Worm (Caenorhabditis elegans): ENCODE data around the gene lsm-7.

The lsm-7 gene

DNA sequence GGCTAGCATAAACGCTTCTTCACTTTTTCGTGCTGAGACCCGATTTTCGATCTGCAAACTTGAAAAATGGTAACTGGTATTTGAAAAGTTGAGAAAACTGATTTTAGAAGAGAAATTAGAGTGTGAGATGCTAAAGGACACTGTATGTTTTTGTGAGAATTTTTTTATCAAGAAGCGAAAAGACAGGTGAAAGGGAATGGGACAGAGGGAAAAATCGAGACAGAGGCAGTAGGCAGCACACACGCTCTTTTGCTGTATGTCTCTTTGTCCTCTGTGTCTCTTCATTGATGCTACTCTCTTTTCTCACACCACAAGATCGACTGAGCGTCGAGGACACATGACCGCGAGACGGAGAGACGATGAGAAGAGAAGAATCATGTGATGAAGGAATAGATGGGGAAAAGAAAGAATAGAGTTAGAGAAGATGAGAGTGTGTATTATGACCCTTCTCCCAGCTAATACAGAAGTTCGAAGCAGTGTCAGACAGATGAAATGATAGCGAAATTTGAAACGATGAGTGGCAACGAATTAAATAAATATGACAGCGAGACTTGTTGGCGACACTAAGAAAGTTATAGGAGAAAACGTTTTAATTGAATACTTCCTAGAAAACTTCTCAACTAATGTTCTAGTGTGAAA, 2.7 kb downstream of the lsm-7 start, which contains the start of gene lgg-2 (continued):
- TF ChIP-seq nhr-12 (tag; optimal IDR thresholded peaks at IDR 0.05) (peak; percentile 38), elt-1 (tag; optimal IDR thresholded peaks at IDR 0.05) (no peak), sma-3 (GFP tag; optimal IDR thresholded peaks at IDR 0.05) (peak; percentile 98), snpc-4 (tag; optimal IDR thresholded peaks at IDR 0.05) (peak; percentile 89), aly-2 (tag; optimal IDR thresholded peaks at IDR 0.05) (no peak), C34F6.9 (tag; optimal IDR thresholded peaks at IDR 0.05) (peak; percentile 99), crh-2 (tag; optimal IDR thresholded peaks at IDR 0.05) (peak; percentile 98), zag-1 (tag; optimal IDR thresholded peaks at IDR 0.05) (peak; percentile 78), lin-11 (tag; optimal IDR thresholded peaks at IDR 0.05) (peak; percentile 82), sem-4 (tag; optimal IDR thresholded peaks at IDR 0.05) (peak; percentile 94), egl-27 (tag; optimal IDR thresholded peaks at IDR 0.05) (peak; percentile 97), nhr-25 (tag; optimal IDR thresholded peaks at IDR 0.05) (peak; percentile 98)

ce11 chrIV:10936906-10937540, 3.7 kb downstream of the lsm-7 start, which contains the start of gene fic-1:
Gene fic-1 (plus strand): TSS chrIV:10937454.
- TF ChIP-seq crh-2 (tag; optimal IDR thresholded peaks at IDR 0.05) (peak; percentile 90), F13H6.1 (tag; optimal IDR thresholded peaks at IDR 0.05) (peak; percentile 44), nhr-6 (tag; optimal IDR thresholded peaks at IDR 0.05) (peak; percentile 56), snpc-4 (tag; optimal IDR thresholded peaks at IDR 0.05) (peak; percentile 36), elt-3 (tag; optimal IDR thresholded peaks at IDR 0.05) (no peak), elt-1 (tag; optimal IDR thresholded peaks at IDR 0.05) (no peak), nhr-25 (tag; optimal IDR thresholded peaks at IDR 0.05) (no peak), sma-3 (GFP tag; optimal IDR thresholded peaks at IDR 0.05) (peak; percentile 22), C34F6.9 (tag; optimal IDR thresholded peaks at IDR 0.05) (peak; percentile 92), ceh-16 (tag; optimal IDR thresholded peaks at IDR 0.05) (no peak), mab-5 (tag; optimal IDR thresholded peaks at IDR 0.05) (peak; percentile 51), mbf-1 (tag; optimal IDR thresholded peaks at IDR 0.05) (no peak), lin-11 (tag; optimal IDR thresholded peaks at IDR 0.05) (no peak), R02D3.7 (tag; optimal IDR thresholded peaks at IDR 0.05) (no peak), egl-27 (tag; optimal IDR thresholded peaks at IDR 0.05) (no peak), ztf-4 (tag; optimal IDR thresholded peaks at IDR 0.05) (peak; percentile 63), aly-2 (tag; optimal IDR thresholded peaks at IDR 0.05) (no peak), skn-1 (tag; optimal IDR thresholded peaks at IDR 0.05) (peak; percentile 38), ama-1 (optimal IDR thresholded peaks at IDR 0.05) (peak; percentile 24), unc-55 (GFP tag; optimal IDR thresholded peaks at IDR 0.05) (peak; percentile 94), nhr-237 (tag; optimal IDR thresholded peaks at IDR 0.05) (no peak), fos-1 (tag; optimal IDR thresholded peaks at IDR 0.05) (peak; percentile 19), nhr-129 (tag; optimal IDR thresholded peaks at IDR 0.05) (peak; percentile 81), sma-9 (GFP tag; optimal IDR thresholded peaks at IDR 0.05) (peak; percentile 84), sma-9 (tag; optimal IDR thresholded peaks at IDR 0.05) (no peak), dmd-4 (tag; optimal IDR thresholded peaks at IDR 0.05) (no peak), nhr-10 (tag; optimal IDR thresholded peaks at IDR 0.05) (no peak), sem-4 (tag; optimal IDR thresholded peaks at IDR 0.05) (peak; percentile 33), unc-39 (tag; optimal IDR thresholded peaks at IDR 0.05) (no peak), ceh-82 (tag; optimal IDR thresholded peaks at IDR 0.05) (no peak), blmp-1 (tag; optimal IDR thresholded peaks at IDR 0.05; ENCODE audit: insufficient read depth) (no peak), gmeb-1 (tag; optimal IDR thresholded peaks at IDR 0.05) (no peak), Y55F3AM.14 (GFP tag; optimal IDR thresholded peaks at IDR 0.05) (no peak), peb-1 (tag; optimal IDR thresholded peaks at IDR 0.05) (no peak), nhr-23 (tag; optimal IDR thresholded peaks at IDR 0.05) (no peak), nhr-11 (tag; optimal IDR thresholded peaks at IDR 0.05) (no peak), ZK546.5 (tag; optimal IDR thresholded peaks at IDR 0.05) (no peak), lsy-2 (tag; optimal IDR thresholded peaks at IDR 0.05) (peak; percentile 37 to 83), ztf-11 (tag; optimal IDR thresholded peaks at IDR 0.05) (no peak), alr-1 (tag; optimal IDR thresholded peaks at IDR 0.05) (no peak), zag-1 (tag; optimal IDR thresholded peaks at IDR 0.05) (peak; percentile 64), nhr-12 (tag; optimal IDR thresholded peaks at IDR 0.05) (no peak), ztf-1 (GFP tag; conservative IDR thresholded peaks at IDR 0.05) (no peak), nhr-21 (tag; optimal IDR thresholded peaks at IDR 0.05) (no peak), lin-13 (GFP tag; optimal IDR thresholded peaks at IDR 0.05) (peak; percentile 74), nhr-77 (tag; optimal IDR thresholded peaks at IDR 0.05) (no peak), unc-62 (GFP tag; optimal IDR thresholded peaks at IDR 0.05) (no peak), mdl-1 (tag; optimal IDR thresholded peaks at IDR 0.05) (peak; percentile 77 to 84), lin-39 (tag; optimal IDR thresholded peaks at IDR 0.05) (no peak)

Measured in whole organism, L2 larva.